Fruit fly (Drosophila melanogaster) whole organism, embryonic: ENCODE measurements around the gene Alg9.

Source experiments
- Ada2b ChIP-seq: fragments of 200-800 bp; sonication (Bioruptor generic); IDR thresholded peaks from 2 replicates; pipeline ENCODE4 v1.3.6; 2022; ENCODE audit warnings: missing biosample characterization, missing genetic modification characterization
- CG12071 ChIP-seq: fragments of 200-800 bp; sonication (Bioruptor generic); optimal IDR thresholded peaks from 3 replicates; lab custom pipeline; 2018; ENCODE audit warnings: missing biosample characterization, mild to moderate bottlenecking, missing genetic modification characterization
- CG13894 ChIP-seq: fragments of 200-800 bp; sonication (Bioruptor generic); optimal IDR thresholded peaks from 3 replicates; lab custom pipeline; 2018; ENCODE audit warnings: missing biosample characterization, mild to moderate bottlenecking, missing genetic modification characterization, moderate library complexity
- CG14050 ChIP-seq: fragments of 200-800 bp; sonication (Bioruptor generic); IDR thresholded peaks from 3 replicates; pipeline ENCODE4 v1.3.6; 2022; ENCODE audit warnings: missing biosample characterization, missing genetic modification characterization
- CG15479 ChIP-seq: fragments of 200-800 bp; sonication (Bioruptor generic); optimal IDR thresholded peaks from 3 replicates; lab custom pipeline; 2019; ENCODE audit warnings: missing biosample characterization, mild to moderate bottlenecking, missing genetic modification characterization, moderate library complexity
- CG1832 ChIP-seq: fragments of 200-800 bp; sonication (Bioruptor generic); optimal IDR thresholded peaks from 2 replicates; lab custom pipeline; 2017; ENCODE audit warnings: missing biosample characterization, mild to moderate bottlenecking, missing genetic modification characterization, inconsistent platforms
- CG30403 ChIP-seq: fragments of 200-800 bp; sonication (Bioruptor generic); optimal IDR thresholded peaks from 3 replicates; lab custom pipeline; 2016; ENCODE audit warnings: missing biosample characterization, missing genetic modification characterization
- CG3163 ChIP-seq: fragments of 200-800 bp; sonication (Bioruptor generic); optimal IDR thresholded peaks from 3 replicates; lab custom pipeline; 2016; ENCODE audit warnings: missing biosample characterization, missing genetic modification characterization
- CG3847 ChIP-seq: fragments of 200-800 bp; sonication (Bioruptor generic); IDR thresholded peaks from 2 replicates; pipeline ENCODE4 v1.3.6; 2022; ENCODE audit warnings: missing biosample characterization, missing genetic modification characterization
- CG42726 ChIP-seq: fragments of 200-800 bp; sonication (Bioruptor generic); IDR thresholded peaks from 2 replicates; pipeline ENCODE4 v1.3.6; 2022; ENCODE audit warnings: missing biosample characterization, missing genetic modification characterization; ENCODE audit not compliant: partially characterized antibody
- CG4404 ChIP-seq: fragments of 200-800 bp; sonication (Bioruptor generic); IDR thresholded peaks from 2 replicates; pipeline ENCODE4 v1.3.6; 2022; ENCODE audit warnings: missing biosample characterization, missing genetic modification characterization
- CG6272 ChIP-seq: fragments of 200-800 bp; sonication (Bioruptor generic); IDR thresholded peaks from 2 replicates; pipeline ENCODE4 v1.3.6; 2022; ENCODE audit warnings: missing biosample characterization, missing genetic modification characterization
- CG6791 ChIP-seq: fragments of 200-800 bp; sonication (Bioruptor generic); IDR thresholded peaks from 3 replicates; pipeline ENCODE4 v1.3.6; 2022; ENCODE audit warnings: missing biosample characterization, missing genetic modification characterization; ENCODE audit not compliant: partially characterized antibody
- CG6813 ChIP-seq: fragments of 200-800 bp; sonication (Bioruptor generic); optimal IDR thresholded peaks from 2 replicates; lab custom pipeline; 2017; ENCODE audit warnings: missing biosample characterization, missing genetic modification characterization, mild to moderate bottlenecking, moderate library complexity, missing genetic modification reagents
- CG8478 ChIP-seq: fragments of >200 bp; optimal IDR thresholded peaks from 2 replicates; lab custom pipeline; 2018
- CG8765 ChIP-seq: fragments of 200-800 bp; sonication (Bioruptor generic); IDR thresholded peaks from 2 replicates; pipeline ENCODE4 v1.3.6; 2022; ENCODE audit warnings: missing biosample characterization, missing genetic modification characterization
- CG9727 ChIP-seq: fragments of 200-800 bp; sonication (Bioruptor generic); optimal IDR thresholded peaks from 3 replicates; lab custom pipeline; 2017; ENCODE audit warnings: missing biosample characterization, mild to moderate bottlenecking, missing genetic modification characterization
- D ChIP-seq, 2 experiments: fragments of 200-800 bp in 1 of 2; fragments of >200 bp in 1 of 2; sonication (Bioruptor generic) in 1 of 2; optimal IDR thresholded peaks; 2 replicates in 1 of 2; 3 replicates in 1 of 2; lab custom pipeline; 2017; ENCODE audit warnings: mild to moderate bottlenecking in 1 of 2, missing biosample characterization in 1 of 2, missing genetic modification characterization in 1 of 2, missing genetic modification reagents in 1 of 2
- Deaf1 ChIP-seq: fragments of 200-800 bp; optimal IDR thresholded peaks from 3 replicates; lab custom pipeline; 2019; ENCODE audit warnings: missing biosample characterization, mild to moderate bottlenecking, missing genetic modification characterization, moderate library complexity
- Dfd ChIP-seq, 2 experiments: fragments of >200 bp; optimal IDR thresholded peaks; 2 replicates each; lab custom pipeline; 2017; ENCODE audit warnings: missing biosample characterization in 2 of 2, missing genetic modification characterization in 2 of 2
- Dll ChIP-seq: fragments of 200-800 bp; sonication (Bioruptor generic); IDR thresholded peaks from 4 replicates; pipeline ENCODE4 v1.3.6; 2022; ENCODE audit warnings: missing biosample characterization, missing genetic modification characterization; ENCODE audit not compliant: partially characterized antibody
- Jarid2 ChIP-seq: fragments of 200-800 bp; sonication (Bioruptor generic); optimal IDR thresholded peaks from 3 replicates; lab custom pipeline; 2017; ENCODE audit warnings: mild to moderate bottlenecking, missing biosample characterization, missing genetic modification reagents, missing genetic modification characterization
- Lim3 ChIP-seq: fragments of 200-800 bp; sonication (Bioruptor generic); IDR thresholded peaks from 2 replicates; pipeline ENCODE4 v1.3.6; 2022; ENCODE audit warnings: missing biosample characterization, missing genetic modification characterization
- Nf-YC ChIP-seq: fragments of 200-800 bp; optimal IDR thresholded peaks from 3 replicates; lab custom pipeline; 2019; ENCODE audit warnings: missing biosample characterization, mild to moderate bottlenecking, missing genetic modification characterization, moderate library complexity
- Oaz ChIP-seq: fragments of 200-800 bp; sonication (Bioruptor generic); IDR thresholded peaks from 2 replicates; pipeline ENCODE4 v1.3.6; 2022; ENCODE audit warnings: missing biosample characterization, missing genetic modification characterization
- Optix ChIP-seq: fragments of 200-800 bp; sonication (Bioruptor generic); IDR thresholded peaks from 3 replicates; pipeline ENCODE4 v1.3.6; 2022; ENCODE audit warnings: missing biosample characterization, missing genetic modification characterization
- Poxn ChIP-seq: fragments of 200-800 bp; sonication (Bioruptor generic); IDR thresholded peaks from 2 replicates; pipeline ENCODE4 v1.3.6; 2022; ENCODE audit warnings: missing biosample characterization, missing genetic modification characterization
- Sox100B ChIP-seq: fragments of 200-800 bp; sonication (Bioruptor generic); optimal IDR thresholded peaks from 3 replicates; lab custom pipeline; 2018; ENCODE audit warnings: missing biosample characterization, mild to moderate bottlenecking, missing genetic modification characterization
- Sox102F ChIP-seq: fragments of 200-800 bp; sonication (Bioruptor generic); optimal IDR thresholded peaks from 2 replicates; lab custom pipeline; 2018; ENCODE audit warnings: missing biosample characterization, mild to moderate bottlenecking, missing genetic modification characterization, moderate library complexity
- Trl ChIP-seq, 3 experiments: fragments of >200 bp in 2 of 3; fragments of 200-800 bp in 1 of 3; sonication (Bioruptor generic) in 1 of 3; optimal IDR thresholded peaks; 2 replicates in 1 of 3; 3 replicates in 2 of 3; lab custom pipeline; 2016 to 2017; ENCODE audit warnings: missing biosample characterization in 1 of 3, missing genetic modification characterization in 1 of 3
- bsh ChIP-seq, 2 experiments: fragments of 200-800 bp; sonication (Bioruptor generic); optimal IDR thresholded peaks; 2 replicates each; lab custom pipeline; 2017 to 2018; ENCODE audit warnings: mild to moderate bottlenecking in 2 of 2, missing biosample characterization in 2 of 2, missing genetic modification characterization in 2 of 2, moderate library complexity in 1 of 2
- cg ChIP-seq: fragments of 200-800 bp; sonication (Bioruptor generic); optimal IDR thresholded peaks from 3 replicates; lab custom pipeline; 2019; ENCODE audit warnings: missing biosample characterization, mild to moderate bottlenecking, missing genetic modification characterization, moderate library complexity
- chinmo ChIP-seq: fragments of 200-800 bp; sonication (Bioruptor generic); IDR thresholded peaks from 4 replicates; pipeline ENCODE4 v1.3.6; 2022; ENCODE audit warnings: missing biosample characterization, missing genetic modification characterization; ENCODE audit not compliant: partially characterized antibody
- disco-r ChIP-seq: fragments of 200-800 bp; sonication (Bioruptor generic); optimal IDR thresholded peaks from 2 replicates; lab custom pipeline; 2016; ENCODE audit warnings: missing biosample characterization, missing genetic modification characterization
- fd3F ChIP-seq: fragments of 200-800 bp; sonication (Bioruptor generic); optimal IDR thresholded peaks from 2 replicates; lab custom pipeline; 2018; ENCODE audit warnings: missing biosample characterization, mild to moderate bottlenecking, missing genetic modification characterization, moderate library complexity
- gcm2 ChIP-seq: fragments of 200-800 bp; sonication (Bioruptor generic); optimal IDR thresholded peaks from 2 replicates; lab custom pipeline; 2016; ENCODE audit warnings: missing biosample characterization, missing genetic modification characterization
- knrl ChIP-seq: fragments of 200-800 bp; sonication (Bioruptor generic); IDR thresholded peaks from 3 replicates; pipeline ENCODE4 v1.3.6; 2022; ENCODE audit warnings: missing biosample characterization, missing genetic modification characterization; ENCODE audit not compliant: partially characterized antibody
- lov ChIP-seq, 2 experiments: fragments of 200-800 bp in 1 of 2; fragments of >200 bp in 1 of 2; sonication (Bioruptor generic) in 1 of 2; IDR thresholded peaks in 1 of 2; optimal IDR thresholded peaks in 1 of 2; 2 replicates in 1 of 2; 3 replicates in 1 of 2; pipeline versions ENCODE4 v1.3.6 to Lab custom; 2017 to 2022; ENCODE audit warnings: missing biosample characterization in 1 of 2, missing genetic modification characterization in 1 of 2
- pros ChIP-seq: fragments of 200-800 bp; sonication (Bioruptor generic); optimal IDR thresholded peaks from 3 replicates; lab custom pipeline; 2019; ENCODE audit warnings: missing biosample characterization, mild to moderate bottlenecking, missing genetic modification characterization, moderate library complexity
- scrt ChIP-seq: fragments of 200-800 bp; sonication (Bioruptor generic); optimal IDR thresholded peaks from 2 replicates; lab custom pipeline; 2018; ENCODE audit warnings: missing biosample characterization, mild to moderate bottlenecking, missing genetic modification characterization, moderate library complexity
- seq ChIP-seq: fragments of 200-800 bp; sonication (Bioruptor generic); IDR thresholded peaks from 2 replicates; pipeline ENCODE4 v1.3.6; 2022; ENCODE audit warnings: missing biosample characterization, missing genetic modification characterization
- shn ChIP-seq: fragments of 200-800 bp; sonication (Bioruptor generic); optimal IDR thresholded peaks from 3 replicates; lab custom pipeline; 2016; ENCODE audit warnings: missing biosample characterization, missing genetic modification characterization
- yki ChIP-seq: fragments of >200 bp; optimal IDR thresholded peaks from 3 replicates; lab custom pipeline; 2018
- z ChIP-seq: fragments of 200-800 bp; sonication (Bioruptor generic); IDR thresholded peaks from 3 replicates; pipeline ENCODE4 v1.3.6; 2022; ENCODE audit warnings: missing biosample characterization, missing genetic modification characterization

The Alg9 gene

DNA sequence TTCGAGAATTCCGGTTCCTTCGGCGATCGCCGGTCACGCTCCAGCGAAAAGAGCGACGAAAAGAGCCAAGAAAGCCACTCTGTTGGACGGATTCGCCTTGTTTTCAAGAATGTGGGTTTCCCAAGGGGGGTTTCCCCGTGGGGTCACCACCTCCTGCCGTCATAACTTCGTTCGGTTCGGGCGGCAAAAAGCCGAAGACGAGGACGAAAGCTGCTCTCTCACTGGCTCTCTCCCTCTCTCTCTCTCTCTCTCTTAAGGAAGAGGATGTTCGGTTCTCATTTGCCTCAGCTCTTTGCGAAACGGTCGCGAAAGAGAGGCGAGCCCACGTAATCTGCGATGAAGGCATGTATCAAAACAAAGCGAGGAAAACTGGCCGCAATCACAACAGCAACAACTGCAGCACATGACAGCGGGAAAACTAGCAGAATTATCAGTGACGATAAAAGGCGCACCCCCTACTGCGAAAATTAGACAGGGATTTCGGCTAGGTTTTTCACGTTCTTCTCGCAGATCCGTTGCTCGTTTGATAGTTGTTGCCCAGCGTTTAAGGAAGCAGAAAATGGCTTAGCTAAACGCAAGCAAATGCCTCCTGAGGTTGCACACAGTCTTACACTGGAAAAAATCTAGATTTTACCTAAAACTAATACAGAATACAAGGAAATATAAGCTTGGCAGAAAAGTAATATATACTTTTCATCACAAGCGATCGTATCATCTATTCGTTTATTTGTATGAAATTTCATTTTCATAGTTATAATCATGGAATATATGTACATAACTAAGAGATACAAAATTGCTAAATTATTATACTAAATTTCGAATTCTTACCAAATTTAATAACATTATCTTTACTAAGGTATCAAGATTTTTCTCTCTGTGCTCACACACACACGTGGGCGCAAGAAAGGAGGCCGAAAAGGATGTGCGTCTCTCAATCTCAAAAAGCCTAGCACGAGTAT is 37.6 kb upstream of the Alg9 start, which contains the start of gene dan (continued):
- TF ChIP-seq Jarid2 (no peak), Poxn (GFP tag; lab: Robert Waterston, UW) (no peak), Oaz (GFP tag; lab: Robert Waterston, UW) (no peak), fd3F (peak; percentile 16), knrl (GFP tag; lab: Robert Waterston, UW) (no peak), CG3847 (GFP tag; lab: Robert Waterston, UW) (no peak), CG12071 (no peak), Ada2b (GFP tag; lab: Robert Waterston, UW) (no peak), Sox100B (GFP tag; lab: Kevin White, UChicago) (peak; percentile 38), CG4404 (GFP tag; lab: Robert Waterston, UW) (peak; percentile 69), CG30403 (GFP tag; lab: Kevin White, UChicago) (peak; percentile 63), scrt (GFP tag; lab: Kevin White, UChicago) (no peak), disco-r (GFP tag; lab: Kevin White, UChicago) (no peak), lov (optimal IDR thresholded peaks at IDR 0.05; lab: Kevin White, UChicago) (no peak), lov (GFP tag; IDR thresholded peaks at IDR 0.05; lab: Robert Waterston, UW) (no peak), gcm2 (GFP tag; lab: Kevin White, UChicago) (no peak), shn (no peak), Lim3 (GFP tag; lab: Robert Waterston, UW) (no peak)

DNA sequence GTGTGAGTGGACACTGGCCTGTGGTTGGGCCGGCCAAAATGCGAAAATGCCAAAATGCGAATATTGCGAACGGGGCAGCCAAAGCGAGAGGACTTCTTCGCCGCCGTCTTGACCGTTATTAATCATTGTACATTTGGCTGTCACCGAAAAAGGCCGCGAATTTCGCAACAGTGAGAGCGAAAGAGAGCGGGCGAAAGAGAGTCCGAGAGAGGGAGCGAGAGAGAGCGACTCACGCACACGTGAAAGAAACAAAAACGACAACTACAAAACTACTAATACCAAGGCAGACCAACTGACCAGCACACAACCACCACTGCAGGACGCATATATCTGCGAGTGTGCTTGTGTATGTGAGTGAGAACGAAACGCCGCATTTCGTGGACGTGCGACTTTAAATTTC is 36.8 kb upstream of the Alg9 start:
- TF ChIP-seq CG6272 (GFP tag; lab: Robert Waterston, UW) (no peak), CG8478 (peak; percentile 43), Nf-YC (peak; percentile 36), CG3163 (peak; percentile 38), CG15479 (GFP tag; lab: Kevin White, UChicago) (peak; percentile 46), Sox102F (GFP tag; lab: Kevin White, UChicago) (no peak), CG9727 (GFP tag; lab: Kevin White, UChicago) (no peak), CG6791 (0 out of 3 replicates have a peak, but pooled peaks have one; percentile 11), CG13894 (no peak), Optix (no peak), seq (GFP tag; lab: Robert Waterston, UW) (0 out of 2 replicates have a peak, but pooled peaks have one; percentile 12), CG1832 (GFP tag; lab: Kevin White, UChicago) (peak; percentile 66), z (GFP tag; lab: Robert Waterston, UW) (peak; percentile 69; the same call in 1 of the 3 replicates), CG6813 (no peak), pros (GFP tag; lab: Kevin White, UChicago) (peak; percentile 95), CG8765 (GFP tag; lab: Robert Waterston, UW) (peak; percentile 55; the same call in 1 of the 2 replicates), Deaf1 (peak; percentile 61), Dfd (GFP tag; optimal IDR thresholded peaks at IDR 0.05; lab: Kevin White, UChicago) (peak in 1 of 2 experiments; percentile 22), Trl (optimal IDR thresholded peaks at IDR 0.05; lab: Kevin White, UChicago) (peak; percentile 61), Trl (GFP tag; optimal IDR thresholded peaks at IDR 0.05; lab: Kevin White, UChicago) (no peak), bsh (GFP tag; optimal IDR thresholded peaks at IDR 0.05; lab: Kevin White, UChicago) (no peak), Dll (GFP tag; lab: Robert Waterston, UW) (0 out of 4 replicates have a peak, but pooled peaks have one; percentile 22), yki (peak; percentile 68), D (optimal IDR thresholded peaks at IDR 0.05; lab: Kevin White, UChicago) (peak; percentile 66), D (GFP tag; optimal IDR thresholded peaks at IDR 0.05; lab: Kevin White, UChicago) (no peak), cg (GFP tag; lab: Kevin White, UChicago) (peak; percentile 86), chinmo (GFP tag; lab: Robert Waterston, UW) (0 out of 4 replicates have a peak, but pooled peaks have one; percentile 11), CG42726 (GFP tag; lab: Robert Waterston, UW) (no peak), CG14050 (GFP tag; lab: Robert Waterston, UW) (no peak)
